Worm (Caenorhabditis elegans) whole organism, L3 larva: ENCODE data around the gene che-10.

ENCODE experiments used
- R02D3.7 ChIP-seq: fragments of 150-350 bp; optimal IDR thresholded peaks from 2 replicates; lab custom pipeline; 2014; ENCODE audit warnings: missing biosample characterization, missing genetic modification characterization
- ZK546.5 ChIP-seq: sonication (generic microtip); optimal IDR thresholded peaks from 2 replicates; lab custom pipeline; 2017; ENCODE audit warnings: missing biosample characterization, missing genetic modification characterization
- aly-2 ChIP-seq: fragments of 150-350 bp; optimal IDR thresholded peaks from 2 replicates; lab custom pipeline; 2014; ENCODE audit warnings: missing biosample characterization, missing genetic modification characterization
- ceh-16 ChIP-seq: sonication (generic microtip); optimal IDR thresholded peaks from 2 replicates; lab custom pipeline; 2017; ENCODE audit warnings: missing biosample characterization, missing genetic modification characterization
- ceh-28 ChIP-seq: fragments of 150-350 bp; optimal IDR thresholded peaks from 2 replicates; lab custom pipeline; 2014; ENCODE audit warnings: missing biosample characterization, missing genetic modification reagents, missing genetic modification characterization
- ceh-82 ChIP-seq: fragments of 150-350 bp; optimal IDR thresholded peaks from 2 replicates; lab custom pipeline; 2014; ENCODE audit warnings: missing biosample characterization, missing genetic modification characterization
- daf-12 ChIP-seq: fragments of 150-350 bp; optimal IDR thresholded peaks from 2 replicates; lab custom pipeline; 2014; ENCODE audit warnings: missing biosample characterization, missing genetic modification reagents, missing genetic modification characterization
- egl-27 ChIP-seq: sonication (generic microtip); optimal IDR thresholded peaks from 4 replicates; lab custom pipeline; 2017; ENCODE audit warnings: missing biosample characterization, missing genetic modification reagents, missing genetic modification characterization
- egl-5 ChIP-seq: fragments of 150-350 bp; optimal IDR thresholded peaks from 2 replicates; lab custom pipeline; 2017; ENCODE audit warnings: missing biosample characterization, missing genetic modification reagents, missing genetic modification characterization, inconsistent platforms
- elt-1 ChIP-seq: fragments of 150-350 bp; optimal IDR thresholded peaks from 2 replicates; lab custom pipeline; 2014; ENCODE audit warnings: missing biosample characterization, missing genetic modification characterization
- elt-2 ChIP-seq: sonication (generic microtip); optimal IDR thresholded peaks from 2 replicates; lab custom pipeline; 2016; ENCODE audit warnings: missing genetic modification reagents, mild to moderate bottlenecking, missing genetic modification characterization, missing compliant biosample characterization
- eor-1 ChIP-seq, 2 experiments: fragments of 150-350 bp; optimal IDR thresholded peaks; 2 replicates each; lab custom pipeline; 2014 to 2018; ENCODE audit warnings: missing biosample characterization in 2 of 2, missing genetic modification characterization in 2 of 2
- fkh-10 ChIP-seq: sonication (generic microtip); optimal IDR thresholded peaks from 2 replicates; lab custom pipeline; 2017; ENCODE audit warnings: missing biosample characterization, missing genetic modification reagents, missing genetic modification characterization
- fkh-2 ChIP-seq: fragments of 150-350 bp; optimal IDR thresholded peaks from 2 replicates; lab custom pipeline; 2014; ENCODE audit warnings: missing biosample characterization, missing genetic modification reagents, missing genetic modification characterization
- fos-1 ChIP-seq: fragments of 150-350 bp; optimal IDR thresholded peaks from 2 replicates; lab custom pipeline; 2014; ENCODE audit warnings: missing biosample characterization, missing genetic modification characterization
- hmg-11 ChIP-seq: sonication (generic microtip); optimal IDR thresholded peaks from 2 replicates; lab custom pipeline; 2016; ENCODE audit warnings: missing genetic modification characterization, missing compliant biosample characterization
- jun-1 ChIP-seq: fragments of 150-350 bp; optimal IDR thresholded peaks from 2 replicates; lab custom pipeline; 2014; ENCODE audit warnings: missing biosample characterization, missing genetic modification reagents, missing genetic modification characterization
- lin-15B ChIP-seq: fragments of 150-350 bp; optimal IDR thresholded peaks from 2 replicates; lab custom pipeline; 2014; ENCODE audit warnings: missing biosample characterization, missing genetic modification characterization
- lsy-12 ChIP-seq: sonication (generic microtip); optimal IDR thresholded peaks from 2 replicates; lab custom pipeline; 2016; ENCODE audit warnings: mild to moderate bottlenecking, missing genetic modification characterization, missing compliant biosample characterization
- mdl-1 ChIP-seq: fragments of 150-350 bp; optimal IDR thresholded peaks from 2 replicates; lab custom pipeline; 2014; ENCODE audit warnings: missing biosample characterization, missing genetic modification characterization
- mml-1 ChIP-seq: fragments of 150-350 bp; sonication (generic microtip); optimal IDR thresholded peaks from 3 replicates; lab custom pipeline; 2014; ENCODE audit warnings: missing biosample characterization, missing genetic modification characterization
- nfya-1 ChIP-seq: sonication (generic microtip); optimal IDR thresholded peaks from 2 replicates; lab custom pipeline; 2017; ENCODE audit warnings: missing genetic modification characterization, mild to moderate bottlenecking, missing compliant biosample characterization, antibody characterized with exemption, moderate library complexity; ENCODE audit not compliant: insufficient read depth
- nhr-12 ChIP-seq: fragments of 150-350 bp; optimal IDR thresholded peaks from 2 replicates; lab custom pipeline; 2014; ENCODE audit warnings: missing biosample characterization, missing genetic modification characterization
- nhr-23 ChIP-seq: fragments of 150-350 bp; optimal IDR thresholded peaks from 2 replicates; lab custom pipeline; 2014; ENCODE audit warnings: missing biosample characterization, missing genetic modification reagents, missing genetic modification characterization
- nhr-43 ChIP-seq: sonication (generic microtip); optimal IDR thresholded peaks from 2 replicates; lab custom pipeline; 2016; ENCODE audit warnings: mild to moderate bottlenecking, missing genetic modification characterization, missing compliant biosample characterization; ENCODE audit not compliant: poor library complexity, severe bottlenecking
- nhr-67 ChIP-seq: fragments of 150-350 bp; optimal IDR thresholded peaks from 2 replicates; lab custom pipeline; 2014; ENCODE audit warnings: missing biosample characterization, missing genetic modification characterization
- nhr-76 ChIP-seq: fragments of 150-350 bp; sonication (generic microtip); optimal IDR thresholded peaks from 5 replicates; lab custom pipeline; 2014; ENCODE audit warnings: missing biosample characterization, missing genetic modification characterization
- nhr-77 ChIP-seq: fragments of 150-350 bp; optimal IDR thresholded peaks from 2 replicates; lab custom pipeline; 2014; ENCODE audit warnings: missing biosample characterization, missing genetic modification characterization
- pha-4 ChIP-seq: fragments of 150-350 bp; optimal IDR thresholded peaks from 2 replicates; lab custom pipeline; 2014; ENCODE audit warnings: missing biosample characterization, missing genetic modification reagents, missing genetic modification characterization
- pqm-1 ChIP-seq: fragments of 150-350 bp; optimal IDR thresholded peaks from 2 replicates; lab custom pipeline; 2017; ENCODE audit warnings: missing biosample characterization, missing genetic modification characterization, inconsistent platforms
- snpc-4 ChIP-seq: fragments of 150-350 bp; optimal IDR thresholded peaks from 2 replicates; lab custom pipeline; 2014; ENCODE audit warnings: missing biosample characterization, missing genetic modification characterization
- tbx-2 ChIP-seq: sonication (generic microtip); optimal IDR thresholded peaks from 2 replicates; lab custom pipeline; 2016; ENCODE audit warnings: mild to moderate bottlenecking, missing genetic modification characterization, missing compliant biosample characterization
- unc-39 ChIP-seq: sonication (generic microtip); optimal IDR thresholded peaks from 4 replicates; lab custom pipeline; 2017; ENCODE audit warnings: missing biosample characterization, missing genetic modification characterization
- unc-62 ChIP-seq: fragments of 150-350 bp; sonication (generic microtip); optimal IDR thresholded peaks from 4 replicates; lab custom pipeline; 2014; ENCODE audit warnings: missing biosample characterization, missing genetic modification reagents, missing genetic modification characterization
- zag-1 ChIP-seq: fragments of 150-350 bp; optimal IDR thresholded peaks from 2 replicates; lab custom pipeline; 2014; ENCODE audit warnings: missing biosample characterization, missing genetic modification characterization

che-10 gene

ce11 chrII:4657370-4657769 lies 19.2 kb upstream of the che-10 start:
- TF ChIP-seq ceh-16 (no peak), aly-2 (tag; lab: Kevin White, UChicago) (no peak), elt-2 (tag; lab: Kevin White, UChicago) (peak; percentile 65), mml-1 (tag; lab: Kevin White, UChicago) (no peak), lsy-12 (tag; lab: Kevin White, UChicago) (no peak), ceh-28 (no peak), eor-1 (tag; optimal IDR thresholded peaks at IDR 0.05; lab: Kevin White, UChicago) (no peak), egl-5 (tag; lab: Kevin White, UChicago) (no peak), nhr-23 (tag; lab: Kevin White, UChicago) (no peak)

- TF ChIP-seq ZK546.5 (no peak), nhr-67 (tag; lab: Kevin White, UChicago) (no peak), daf-12 (tag; lab: Kevin White, UChicago) (no peak), nhr-77 (no peak), nhr-43 (tag; lab: Kevin White, UChicago) (no peak), jun-1 (tag; lab: Kevin White, UChicago) (no peak), eor-1 (tag; optimal IDR thresholded peaks at IDR 0.05; lab: Kevin White, UChicago) (no peak), unc-62 (no peak), ceh-82 (tag; lab: Kevin White, UChicago) (no peak), nhr-12 (no peak), nhr-76 (tag; lab: Kevin White, UChicago) (no peak), zag-1 (tag; lab: Kevin White, UChicago) (no peak), mml-1 (tag; lab: Kevin White, UChicago) (no peak), lin-15B (no peak), unc-39 (no peak), ceh-28 (no peak), R02D3.7 (tag; lab: Kevin White, UChicago) (no peak)
Observed at ce11 chrII:4655834-4656233, 17.7 kb upstream of the che-10 start, which contains the start of gene fut-6. Gene fut-6 (minus strand): TSS chrII:4655934.

- TF ChIP-seq egl-27 (tag; lab: Kevin White, UChicago), result no peak
- no peak for TF ChIP-seq nhr-76 (tag; lab: Kevin White, UChicago)
- no peak for TF ChIP-seq snpc-4
- TF ChIP-seq, all 47 proteins: peak for 0
Observed at ce11 chrII:4650072-4650471, 11.9 kb upstream of the che-10 start.

ce11 chrII:4648785-4649184 lies 10.6 kb upstream of the che-10 start, which contains the start of gene lgc-27:
Gene lgc-27 (plus strand): TSS chrII:4649085.
- peak; percentile 16 for TF ChIP-seq pha-4
- TF ChIP-seq ceh-16, result no peak

ce11 chrII:4640748-4641147 lies 2.6 kb upstream of the che-10 start:
- no peak for TF ChIP-seq pqm-1
- peak; percentile 22 for TF ChIP-seq nfya-1 (tag; lab: Kevin White, UChicago)

ce11 chrII:4638891-4639290 lies 750 bp upstream of the che-10 start:
- TF ChIP-seq snpc-4, result no peak
- no peak for TF ChIP-seq mdl-1
- TF ChIP-seq nhr-23 (tag; lab: Kevin White, UChicago), result peak; percentile 66
- peak; percentile 7 for TF ChIP-seq nhr-43 (tag; lab: Kevin White, UChicago)

ce11 chrII:4631479-4631878 lies 6.7 kb downstream of the che-10 start:
- TF ChIP-seq fos-1 (no peak), nhr-76 (tag; lab: Kevin White, UChicago) (no peak), unc-39 (no peak), tbx-2 (tag; lab: Kevin White, UChicago) (no peak), pqm-1 (no peak), fkh-10 (GFP tag; lab: Kevin White, UChicago) (no peak), lsy-12 (tag; lab: Kevin White, UChicago) (no peak), hmg-11 (tag; lab: Kevin White, UChicago) (no peak), elt-1 (tag; lab: Kevin White, UChicago) (no peak), fkh-2 (tag; lab: Kevin White, UChicago) (no peak), snpc-4 (no peak)
